Fruit fly (Drosophila melanogaster): Measurements from ENCODE around the gene CG18404.

CG18404 gene

dm6 chr3R:30296035-30296434, 43.1 kb downstream of the CG18404 start (continued):
- TF ChIP-seq CTCF (GFP tag; optimal IDR thresholded peaks at IDR 0.05) (peak; percentile 50), peb (GFP tag; IDR thresholded peaks at IDR 0.05) (peak; percentile 75; the same call in 1 of the 2 replicates), CG12299 (tag; optimal IDR thresholded peaks at IDR 0.05) (peak; percentile 24), ewg (GFP tag; optimal IDR thresholded peaks at IDR 0.05) (peak; percentile 66), CG17829 (tag; optimal IDR thresholded peaks at IDR 0.05) (peak; percentile 74), Jarid2 (GFP tag; optimal IDR thresholded peaks at IDR 0.05) (peak; percentile 39), CG34224 (GFP tag; IDR thresholded peaks at IDR 0.05; ENCODE audit: partially characterized antibody) (no peak), Optix (GFP tag; IDR thresholded peaks at IDR 0.05) (peak; percentile 65; the same call in 2 of the 3 replicates), fru (optimal IDR thresholded peaks at IDR 0.05) (no peak), MBD-R2 (GFP tag; IDR thresholded peaks at IDR 0.05) (peak; percentile 59), E2f2 (GFP tag; IDR thresholded peaks at IDR 0.05) (peak; percentile 65; the same call in 1 of the 2 replicates)

- TF ChIP-seq pho (GFP tag; optimal IDR thresholded peaks at IDR 0.05) (no peak), CG12071 (GFP tag; optimal IDR thresholded peaks at IDR 0.05) (no peak), sisA (GFP tag; IDR thresholded peaks at IDR 0.05) (no peak), lov (optimal IDR thresholded peaks at IDR 0.05) (no peak), lov (GFP tag; IDR thresholded peaks at IDR 0.05) (no peak), HLH4C (GFP tag; IDR thresholded peaks at IDR 0.05; ENCODE audit: partially characterized antibody) (no peak), C15 (GFP tag; IDR thresholded peaks at IDR 0.05) (no peak), CG15601 (tag; optimal IDR thresholded peaks at IDR 0.05) (no peak), CG31441 (GFP tag; IDR thresholded peaks at IDR 0.05) (no peak), CG12236 (GFP tag; optimal IDR thresholded peaks at IDR 0.05) (no peak), CG15269 (tag; optimal IDR thresholded peaks at IDR 0.05) (no peak), Bdp1 (GFP tag; optimal IDR thresholded peaks at IDR 0.05) (no peak), YL-1 (GFP tag; optimal IDR thresholded peaks at IDR 0.05) (no peak), CG14050 (GFP tag; IDR thresholded peaks at IDR 0.05) (no peak), lbe (GFP tag; optimal IDR thresholded peaks at IDR 0.05) (no peak), stwl (tag; optimal IDR thresholded peaks at IDR 0.05) (no peak), E2f1 (GFP tag; IDR thresholded peaks at IDR 0.05) (no peak), Doc2 (GFP tag; IDR thresholded peaks at IDR 0.05) (no peak), CG3838 (GFP tag; optimal IDR thresholded peaks at IDR 0.05) (no peak), ERR (GFP tag; optimal IDR thresholded peaks at IDR 0.05) (no peak)
These were observed 43.9 kb downstream of the CG18404 start for dm6 chr3R:30296840-30297239.

- peak; percentile 0 for TF ChIP-seq Med (GFP tag)
- no peak for TF ChIP-seq croc (GFP tag; conservative IDR thresholded peaks at IDR 0.05)
- TF ChIP-seq Pdp1 (GFP tag; optimal IDR thresholded peaks at IDR 0.05), result peak in 1 of 2 experiments; percentile 12
- 0 out of 2 replicates have a peak, but pooled peaks have one; percentile 26 for TF ChIP-seq CG7372 (GFP tag; IDR thresholded peaks at IDR 0.05)
- 0 out of 3 replicates have a peak, but pooled peaks have one; percentile 17 for TF ChIP-seq CG16813 (GFP tag; IDR thresholded peaks at IDR 0.05; ENCODE audit: partially characterized antibody)
These were observed 44.7 kb downstream of the CG18404 start for dm6 chr3R:30297652-30298051.

- TF ChIP-seq CG11247 (GFP tag; IDR thresholded peaks at IDR 0.05) (no peak), grau (tag; optimal IDR thresholded peaks at IDR 0.05) (peak; percentile 4)
These were observed 50.4 kb downstream of the CG18404 start for dm6 chr3R:30303351-30303750.

All from whole organism, embryonic.